Fruit fly (Drosophila melanogaster): ENCODE data around the gene CG17806.

The CG17806 gene

dm6 chr3R:17821744-17822143, 18.7 kb upstream of the CG17806 start:
- no peak for TF ChIP-seq CG12605 (GFP tag; IDR thresholded peaks at IDR 0.05)
- TF ChIP-seq CG17806 (tag; optimal IDR thresholded peaks at IDR 0.05): no peak
- TF ChIP-seq gl (tag; optimal IDR thresholded peaks at IDR 0.05): no peak
- no peak for TF ChIP-seq CG34367 (tag; optimal IDR thresholded peaks at IDR 0.05)
- TF ChIP-seq CG8159 (tag; optimal IDR thresholded peaks at IDR 0.05): no peak
- no peak for TF ChIP-seq Pif1A (GFP tag; optimal IDR thresholded peaks at IDR 0.05)
- no peak for TF ChIP-seq CG13204 (GFP tag; optimal IDR thresholded peaks at IDR 0.05)
- TF ChIP-seq Pif1B (GFP tag; optimal IDR thresholded peaks at IDR 0.05): no peak
- TF ChIP-seq CG14655 (GFP tag; optimal IDR thresholded peaks at IDR 0.05): no peak

DNA sequence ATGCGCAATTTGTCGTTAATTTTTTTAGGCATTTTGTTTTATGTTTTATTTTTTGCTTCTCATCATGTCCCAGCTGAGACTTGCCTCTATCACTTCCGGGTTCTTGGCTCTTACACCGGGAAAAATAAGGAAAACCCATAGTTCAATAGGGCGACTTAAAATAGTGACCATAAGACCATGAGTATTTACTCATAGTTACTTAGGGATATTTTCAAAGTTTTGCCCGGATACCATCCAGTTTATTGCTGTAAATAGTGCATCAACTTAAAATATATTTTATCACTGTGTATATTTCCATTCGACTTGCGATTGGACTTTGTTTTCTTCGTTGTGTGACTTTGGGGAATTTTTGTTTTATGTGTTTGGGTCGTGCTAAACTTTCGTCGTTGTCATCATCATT, 15.7 kb upstream of the CG17806 start:
- TF ChIP-seq CG9948 (tag; optimal IDR thresholded peaks at IDR 0.05) (no peak), CG12605 (GFP tag; IDR thresholded peaks at IDR 0.05) (no peak), EcR (GFP tag; optimal IDR thresholded peaks at IDR 0.05) (no peak), CG14655 (GFP tag; optimal IDR thresholded peaks at IDR 0.05) (no peak), CG4496 (GFP tag; IDR thresholded peaks at IDR 0.05) (no peak), CG10348 (GFP tag; IDR thresholded peaks at IDR 0.05) (no peak), D1 (tag; optimal IDR thresholded peaks at IDR 0.05) (no peak), Pif1B (GFP tag; optimal IDR thresholded peaks at IDR 0.05) (no peak), Pif1A (GFP tag; optimal IDR thresholded peaks at IDR 0.05) (no peak), CG8301 (tag; optimal IDR thresholded peaks at IDR 0.05) (no peak), CG8159 (tag; optimal IDR thresholded peaks at IDR 0.05) (no peak), CG34367 (tag; optimal IDR thresholded peaks at IDR 0.05) (no peak), Ets98B (GFP tag; IDR thresholded peaks at IDR 0.05) (no peak), gl (tag; optimal IDR thresholded peaks at IDR 0.05) (no peak), rn (GFP tag; IDR thresholded peaks at IDR 0.05) (no peak), CG15710 (tag; optimal IDR thresholded peaks at IDR 0.05) (no peak), fd96Ca (GFP tag; IDR thresholded peaks at IDR 0.05) (no peak), CG13204 (GFP tag; optimal IDR thresholded peaks at IDR 0.05) (no peak), CG32121 (GFP tag; IDR thresholded peaks at IDR 0.05) (no peak)

DNA sequence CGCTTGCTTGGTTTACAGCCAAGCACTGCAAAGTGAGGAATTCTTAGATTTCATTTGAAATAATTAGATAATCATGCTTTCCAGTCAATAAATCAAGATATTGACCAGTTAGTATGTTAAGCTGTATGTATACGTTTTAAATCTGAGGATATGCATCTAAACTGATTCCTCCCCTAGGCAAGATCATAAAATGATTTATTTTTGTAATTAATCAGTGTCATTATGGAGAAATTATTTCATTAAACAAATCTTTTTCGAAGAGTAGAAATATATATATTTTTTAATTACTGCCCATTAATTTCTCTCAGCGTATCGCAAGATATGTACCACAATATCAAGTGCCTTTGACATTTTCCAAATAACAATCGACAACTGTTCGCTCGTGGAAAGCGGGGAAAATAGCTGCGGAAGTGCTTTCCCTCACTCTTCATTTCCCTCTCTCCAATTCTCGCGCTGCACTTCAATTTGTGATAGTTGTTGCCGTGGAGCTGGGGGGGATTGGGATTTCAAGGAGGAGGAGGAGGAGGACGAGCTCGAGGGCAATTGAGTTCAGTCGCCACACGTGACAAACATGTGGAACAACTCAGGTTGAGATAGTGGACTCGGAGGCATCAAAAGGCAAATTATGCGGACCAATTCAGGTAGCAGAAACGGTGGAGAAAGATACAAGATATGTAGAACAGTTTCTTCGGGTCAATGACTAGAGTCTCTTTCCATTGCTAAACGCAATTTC, 11.3 kb upstream of the CG17806 start:
- TF ChIP-seq CG4496 (GFP tag; IDR thresholded peaks at IDR 0.05): peak; percentile 37; the same call in 1 of the 3 replicates
- no peak for TF ChIP-seq Snoo (tag; optimal IDR thresholded peaks at IDR 0.05)
- TF ChIP-seq CG14655 (GFP tag; optimal IDR thresholded peaks at IDR 0.05): peak; percentile 73
- peak; percentile 30 for TF ChIP-seq CG17806 (tag; optimal IDR thresholded peaks at IDR 0.05)
- peak; percentile 10 for TF ChIP-seq EcR (GFP tag; optimal IDR thresholded peaks at IDR 0.05)
- no peak for TF ChIP-seq fd96Ca (GFP tag; IDR thresholded peaks at IDR 0.05)
- peak; percentile 52 for TF ChIP-seq CG8301 (tag; optimal IDR thresholded peaks at IDR 0.05)

dm6 chr3R:17812477-17812876, 9.4 kb upstream of the CG17806 start:
- TF ChIP-seq Ets98B (GFP tag; IDR thresholded peaks at IDR 0.05): no peak

dm6 chr3R:17811707-17812099, 8.6 kb upstream of the CG17806 start:
- TF ChIP-seq CG17806 (tag; optimal IDR thresholded peaks at IDR 0.05) (no peak), CG9948 (tag; optimal IDR thresholded peaks at IDR 0.05) (no peak), CG4496 (GFP tag; IDR thresholded peaks at IDR 0.05) (no peak), gl (tag; optimal IDR thresholded peaks at IDR 0.05) (no peak), Snoo (tag; optimal IDR thresholded peaks at IDR 0.05) (no peak), CG8159 (tag; optimal IDR thresholded peaks at IDR 0.05) (no peak), CG13204 (GFP tag; optimal IDR thresholded peaks at IDR 0.05) (no peak), rn (GFP tag; IDR thresholded peaks at IDR 0.05) (no peak), CG32121 (GFP tag; IDR thresholded peaks at IDR 0.05) (no peak), CG15710 (tag; optimal IDR thresholded peaks at IDR 0.05) (no peak), CG8301 (tag; optimal IDR thresholded peaks at IDR 0.05) (no peak), CG10348 (GFP tag; IDR thresholded peaks at IDR 0.05) (no peak), CG34367 (tag; optimal IDR thresholded peaks at IDR 0.05) (no peak), fd96Ca (GFP tag; IDR thresholded peaks at IDR 0.05) (no peak), Pif1A (GFP tag; optimal IDR thresholded peaks at IDR 0.05) (no peak)

DNA sequence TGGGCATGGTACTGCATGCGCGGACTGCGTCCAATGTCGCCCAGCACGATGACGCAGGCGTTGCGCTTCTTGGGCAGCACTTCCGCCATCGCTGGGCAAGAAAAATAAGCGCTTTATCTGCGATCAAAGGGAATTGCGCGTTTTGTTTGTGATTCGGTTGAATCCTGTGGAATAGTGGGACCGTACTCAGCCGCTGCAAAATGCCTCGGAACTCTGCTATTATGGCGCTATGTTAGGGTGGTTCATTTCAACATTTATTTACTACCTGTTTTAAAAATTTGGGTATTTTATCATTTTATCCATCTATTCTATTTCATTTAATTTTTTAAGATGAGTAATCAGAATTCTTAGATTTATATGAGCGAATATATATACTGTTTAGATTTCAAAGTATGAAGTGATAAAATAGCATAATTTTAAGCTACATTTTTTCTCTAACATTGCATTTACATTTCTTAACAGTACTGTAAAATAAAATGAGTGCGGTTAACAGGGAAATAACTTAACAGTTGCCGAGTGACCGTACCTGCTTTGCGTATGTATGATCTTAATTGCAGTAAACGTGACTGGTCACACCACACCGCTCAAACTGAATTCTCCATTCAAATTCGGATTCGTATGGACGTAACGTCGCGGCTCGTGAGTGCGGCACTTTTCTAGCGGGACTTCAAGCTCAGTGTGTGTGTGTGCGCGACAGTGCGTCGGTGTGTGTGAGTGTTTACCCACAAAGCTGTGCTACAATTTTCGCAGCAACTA, 8.1 kb upstream of the CG17806 start, which contains the start of the genes Alg1 and tinc:
Gene Alg1, minus strand, starts transcription at position 184 of the 756 bp plus-strand sequence.
Gene tinc, plus strand, starts transcription at position 591 of the 756 bp plus-strand sequence.
- no peak for TF ChIP-seq D1 (tag; optimal IDR thresholded peaks at IDR 0.05)
- peak; percentile 38 for TF ChIP-seq Snoo (tag; optimal IDR thresholded peaks at IDR 0.05)
- TF ChIP-seq CG32121 (GFP tag; IDR thresholded peaks at IDR 0.05): peak; percentile 59
- no peak for TF ChIP-seq Pif1A (GFP tag; optimal IDR thresholded peaks at IDR 0.05)
- no peak; the same call in 2 of the 3 replicates for TF ChIP-seq fd96Ca (GFP tag; IDR thresholded peaks at IDR 0.05)
- TF ChIP-seq CG34367 (tag; optimal IDR thresholded peaks at IDR 0.05): peak; percentile 28
- TF ChIP-seq CG4496 (GFP tag; IDR thresholded peaks at IDR 0.05): peak; percentile 72; the same call in 2 of the 3 replicates
- peak; percentile 73 for TF ChIP-seq CG8159 (tag; optimal IDR thresholded peaks at IDR 0.05)
- peak; percentile 85 for TF ChIP-seq CG17806 (tag; optimal IDR thresholded peaks at IDR 0.05)
- peak; percentile 62; the same call in 1 of the 2 replicates for TF ChIP-seq CG12605 (GFP tag; IDR thresholded peaks at IDR 0.05)
- peak; percentile 59 for TF ChIP-seq CG9948 (tag; optimal IDR thresholded peaks at IDR 0.05)
- no peak for TF ChIP-seq gl (tag; optimal IDR thresholded peaks at IDR 0.05)
- peak; percentile 54 for TF ChIP-seq CG8301 (tag; optimal IDR thresholded peaks at IDR 0.05)
- no peak for TF ChIP-seq EcR (GFP tag; optimal IDR thresholded peaks at IDR 0.05)
- TF ChIP-seq CG14655 (GFP tag; optimal IDR thresholded peaks at IDR 0.05): no peak
- peak; percentile 69 for TF ChIP-seq CG15710 (tag; optimal IDR thresholded peaks at IDR 0.05)
- TF ChIP-seq Ets98B (GFP tag; IDR thresholded peaks at IDR 0.05): peak; percentile 36; the same call in 1 of the 2 replicates
- TF ChIP-seq rn (GFP tag; IDR thresholded peaks at IDR 0.05): no peak
